Worm (Caenorhabditis elegans): Measurements from ENCODE around the gene xnd-1.

The xnd-1 gene

ce11 chrIII:5572806-5573205 is 31.5 kb upstream of the xnd-1 start:
- no peak for TF ChIP-seq lin-35 (GFP tag; optimal IDR thresholded peaks at IDR 0.05)
- no peak for TF ChIP-seq ceh-90 (tag; optimal IDR thresholded peaks at IDR 0.05)
- TF ChIP-seq nhr-71 (tag; optimal IDR thresholded peaks at IDR 0.05), result peak; percentile 18
- no peak for TF ChIP-seq ces-1 (GFP tag; optimal IDR thresholded peaks at IDR 0.05)
- no peak for TF ChIP-seq nhr-19 (GFP tag; conservative IDR thresholded peaks at IDR 0.05)
- no peak for TF ChIP-seq grh-1 (GFP tag; IDR thresholded peaks at IDR 0.05)
- TF ChIP-seq unc-30 (tag; optimal IDR thresholded peaks at IDR 0.05), result no peak
- no peak for TF ChIP-seq ceh-88 (GFP tag; IDR thresholded peaks at IDR 0.05)
- TF ChIP-seq dsc-1 (tag; optimal IDR thresholded peaks at IDR 0.05), result no peak
- TF ChIP-seq sox-4 (tag; optimal IDR thresholded peaks at IDR 0.05), result no peak
- TF ChIP-seq pag-3 (tag; optimal IDR thresholded peaks at IDR 0.05; ENCODE audit: borderline replicate concordance, insufficient read depth), result peak; percentile 14
- no peak for TF ChIP-seq ztf-11 (tag; optimal IDR thresholded peaks at IDR 0.05)
- no peak for TF ChIP-seq sptf-1 (tag; optimal IDR thresholded peaks at IDR 0.05)
- TF ChIP-seq efl-1 (optimal IDR thresholded peaks at IDR 0.05), result no peak
- TF ChIP-seq efl-1 (GFP tag; optimal IDR thresholded peaks at IDR 0.05 in 1 of 2), result peak in 1 of 2 experiments; percentile 20
- TF ChIP-seq mdl-1 (tag; optimal IDR thresholded peaks at IDR 0.05), result peak in 1 of 2 experiments; percentile 25
- peak; percentile 40 for TF ChIP-seq rnt-1 (tag; optimal IDR thresholded peaks at IDR 0.05)
- TF ChIP-seq lin-39 (tag; optimal IDR thresholded peaks at IDR 0.05), result no peak
- peak; percentile 65 for TF ChIP-seq lin-14 (GFP tag; optimal IDR thresholded peaks at IDR 0.05)
- no peak for TF ChIP-seq pax-3 (tag; optimal IDR thresholded peaks at IDR 0.05)
- peak; percentile 9 for TF ChIP-seq skn-1 (tag; optimal IDR thresholded peaks at IDR 0.05)
- no peak for TF ChIP-seq unc-98 (GFP tag; IDR thresholded peaks at IDR 0.05)
- no peak for TF ChIP-seq nhr-11 (tag; optimal IDR thresholded peaks at IDR 0.05)
- no peak for TF ChIP-seq zag-1 (tag; optimal IDR thresholded peaks at IDR 0.05)
- no peak for TF ChIP-seq F16B12.6 (tag; optimal IDR thresholded peaks at IDR 0.05)
- no peak for TF ChIP-seq nhr-76 (tag; optimal IDR thresholded peaks at IDR 0.05)
- TF ChIP-seq nhr-28 (tag; optimal IDR thresholded peaks at IDR 0.05), result no peak

- TF ChIP-seq grh-1 (GFP tag; IDR thresholded peaks at IDR 0.05), result no peak
- no peak for TF ChIP-seq unc-62 (GFP tag; optimal IDR thresholded peaks at IDR 0.05)
- TF ChIP-seq nhr-71 (tag; optimal IDR thresholded peaks at IDR 0.05), result no peak
- no peak for TF ChIP-seq fkh-4 (tag; optimal IDR thresholded peaks at IDR 0.05; ENCODE audit: borderline replicate concordance)
- no peak for TF ChIP-seq aly-2 (tag; optimal IDR thresholded peaks at IDR 0.05)
- TF ChIP-seq fkh-8 (tag; optimal IDR thresholded peaks at IDR 0.05), result no peak
These were observed 30.6 kb upstream of the xnd-1 start, which contains the start of gene molo-1 for ce11 chrIII:5573694-5574093. molo-1 (plus strand) TSS chrIII:5573994.

- TF ChIP-seq skn-1 (tag; optimal IDR thresholded peaks at IDR 0.05), result peak; percentile 69
- TF ChIP-seq fkh-10 (GFP tag; optimal IDR thresholded peaks at IDR 0.05), result no peak
- no peak for TF ChIP-seq lin-35 (GFP tag; optimal IDR thresholded peaks at IDR 0.05)
- peak in 1 of 2 experiments; percentile 6 for TF ChIP-seq efl-1 (optimal IDR thresholded peaks at IDR 0.05)
- TF ChIP-seq efl-1 (GFP tag; optimal IDR thresholded peaks at IDR 0.05 in 1 of 2), result no peak
- TF ChIP-seq blmp-1 (tag; optimal IDR thresholded peaks at IDR 0.05), result no peak
- no peak for TF ChIP-seq tlp-1 (tag; optimal IDR thresholded peaks at IDR 0.05)
- no peak for TF ChIP-seq jun-1 (tag; optimal IDR thresholded peaks at IDR 0.05)
- TF ChIP-seq efl-3 (GFP tag; optimal IDR thresholded peaks at IDR 0.05), result no peak
- TF ChIP-seq nhr-71 (tag; optimal IDR thresholded peaks at IDR 0.05), result no peak
- no peak for TF ChIP-seq ama-1 (optimal IDR thresholded peaks at IDR 0.05)
- TF ChIP-seq aly-2 (tag; optimal IDR thresholded peaks at IDR 0.05), result no peak
- no peak for TF ChIP-seq rnt-1 (tag; optimal IDR thresholded peaks at IDR 0.05)
- TF ChIP-seq mef-2 (tag; optimal IDR thresholded peaks at IDR 0.05), result no peak
- TF ChIP-seq fkh-4 (tag; optimal IDR thresholded peaks at IDR 0.05; ENCODE audit: borderline replicate concordance), result no peak
- TF ChIP-seq zip-4 (GFP tag; optimal IDR thresholded peaks at IDR 0.05), result peak; percentile 90
- peak in 1 of 2 experiments; percentile 32 for TF ChIP-seq lsy-2 (tag; optimal IDR thresholded peaks at IDR 0.05)
- no peak for TF ChIP-seq ceh-82 (tag; optimal IDR thresholded peaks at IDR 0.05)
These were observed 23.2 kb upstream of the xnd-1 start, which contains the start of gene F56D2.5 for ce11 chrIII:5581049-5581448. F56D2.5 (minus strand) TSS chrIII:5581419.
